Worm (Caenorhabditis elegans) whole organism, L3 larva: ENCODE measurements around the gene Y43D4A.1.
A peak's percentile ranks its signal among the peaks of the same experiment; 100 is the strongest.
"Not testable (repeated sequence)": the region's sequence is repeated elsewhere in the genome, so short reads cannot be mapped to it uniquely, and the experiment has no call there.

Experiments used
- R02D3.7 ChIP-seq: fragments of 150-350 bp; optimal IDR thresholded peaks from 2 replicates; lab custom pipeline; 2014; ENCODE audit warnings: missing biosample characterization, missing genetic modification characterization
- ZK546.5 ChIP-seq: sonication (generic microtip); optimal IDR thresholded peaks from 2 replicates; lab custom pipeline; 2017; ENCODE audit warnings: missing biosample characterization, missing genetic modification characterization
- aly-2 ChIP-seq: fragments of 150-350 bp; optimal IDR thresholded peaks from 2 replicates; lab custom pipeline; 2014; ENCODE audit warnings: missing biosample characterization, missing genetic modification characterization
- ama-1 ChIP-seq: fragments of 150-350 bp; optimal IDR thresholded peaks from 2 replicates; lab custom pipeline; 2018
- ceh-16 ChIP-seq: sonication (generic microtip); optimal IDR thresholded peaks from 2 replicates; lab custom pipeline; 2017; ENCODE audit warnings: missing biosample characterization, missing genetic modification characterization
- ceh-28 ChIP-seq: fragments of 150-350 bp; optimal IDR thresholded peaks from 2 replicates; lab custom pipeline; 2014; ENCODE audit warnings: missing biosample characterization, missing genetic modification reagents, missing genetic modification characterization
- ceh-82 ChIP-seq: fragments of 150-350 bp; optimal IDR thresholded peaks from 2 replicates; lab custom pipeline; 2014; ENCODE audit warnings: missing biosample characterization, missing genetic modification characterization
- ceh-9 ChIP-seq: sonication (generic microtip); optimal IDR thresholded peaks from 2 replicates; lab custom pipeline; 2018; ENCODE audit warnings: missing biosample characterization, missing genetic modification characterization
- daf-12 ChIP-seq: fragments of 150-350 bp; optimal IDR thresholded peaks from 2 replicates; lab custom pipeline; 2014; ENCODE audit warnings: missing biosample characterization, missing genetic modification reagents, missing genetic modification characterization
- egl-27 ChIP-seq: sonication (generic microtip); optimal IDR thresholded peaks from 4 replicates; lab custom pipeline; 2017; ENCODE audit warnings: missing biosample characterization, missing genetic modification reagents, missing genetic modification characterization
- egl-5 ChIP-seq: fragments of 150-350 bp; optimal IDR thresholded peaks from 2 replicates; lab custom pipeline; 2017; ENCODE audit warnings: missing biosample characterization, missing genetic modification reagents, missing genetic modification characterization, inconsistent platforms
- elt-1 ChIP-seq: fragments of 150-350 bp; optimal IDR thresholded peaks from 2 replicates; lab custom pipeline; 2014; ENCODE audit warnings: missing biosample characterization, missing genetic modification characterization
- elt-2 ChIP-seq: sonication (generic microtip); optimal IDR thresholded peaks from 2 replicates; lab custom pipeline; 2016; ENCODE audit warnings: missing genetic modification reagents, mild to moderate bottlenecking, missing genetic modification characterization, missing compliant biosample characterization
- elt-3 ChIP-seq, 3 experiments: fragments of 150-350 bp in 1 of 3; sonication (generic microtip) in 2 of 3; optimal IDR thresholded peaks; 2 replicates in 2 of 3; 4 replicates in 1 of 3; lab custom pipeline; 2014 to 2017; ENCODE audit warnings: missing biosample characterization in 3 of 3, missing genetic modification characterization in 3 of 3
- eor-1 ChIP-seq, 2 experiments: fragments of 150-350 bp; optimal IDR thresholded peaks; 2 replicates each; lab custom pipeline; 2014 to 2018; ENCODE audit warnings: missing biosample characterization in 2 of 2, missing genetic modification characterization in 2 of 2
- fkh-10 ChIP-seq: sonication (generic microtip); optimal IDR thresholded peaks from 2 replicates; lab custom pipeline; 2017; ENCODE audit warnings: missing biosample characterization, missing genetic modification reagents, missing genetic modification characterization
- fkh-2 ChIP-seq: fragments of 150-350 bp; optimal IDR thresholded peaks from 2 replicates; lab custom pipeline; 2014; ENCODE audit warnings: missing biosample characterization, missing genetic modification reagents, missing genetic modification characterization
- hmg-11 ChIP-seq: sonication (generic microtip); optimal IDR thresholded peaks from 2 replicates; lab custom pipeline; 2016; ENCODE audit warnings: missing genetic modification characterization, missing compliant biosample characterization
- lin-39 ChIP-seq: fragments of 150-350 bp; optimal IDR thresholded peaks from 2 replicates; lab custom pipeline; 2018; ENCODE audit warnings: missing biosample characterization, missing genetic modification reagents, missing genetic modification characterization
- lsy-12 ChIP-seq: sonication (generic microtip); optimal IDR thresholded peaks from 2 replicates; lab custom pipeline; 2016; ENCODE audit warnings: mild to moderate bottlenecking, missing genetic modification characterization, missing compliant biosample characterization
- mdl-1 ChIP-seq: fragments of 150-350 bp; optimal IDR thresholded peaks from 2 replicates; lab custom pipeline; 2014; ENCODE audit warnings: missing biosample characterization, missing genetic modification characterization
- mml-1 ChIP-seq: fragments of 150-350 bp; sonication (generic microtip); optimal IDR thresholded peaks from 3 replicates; lab custom pipeline; 2014; ENCODE audit warnings: missing biosample characterization, missing genetic modification characterization
- nhr-12 ChIP-seq: fragments of 150-350 bp; optimal IDR thresholded peaks from 2 replicates; lab custom pipeline; 2014; ENCODE audit warnings: missing biosample characterization, missing genetic modification characterization
- nhr-23 ChIP-seq: fragments of 150-350 bp; optimal IDR thresholded peaks from 2 replicates; lab custom pipeline; 2014; ENCODE audit warnings: missing biosample characterization, missing genetic modification reagents, missing genetic modification characterization
- nhr-237 ChIP-seq: fragments of 150-350 bp; optimal IDR thresholded peaks from 2 replicates; lab custom pipeline; 2014; ENCODE audit warnings: missing biosample characterization, missing genetic modification characterization
- nhr-25 ChIP-seq: sonication (generic microtip); optimal IDR thresholded peaks from 2 replicates; lab custom pipeline; 2017; ENCODE audit warnings: missing biosample characterization, missing genetic modification characterization
- nhr-28 ChIP-seq: fragments of 150-350 bp; optimal IDR thresholded peaks from 2 replicates; lab custom pipeline; 2014; ENCODE audit warnings: missing biosample characterization, missing genetic modification characterization
- nhr-43 ChIP-seq: sonication (generic microtip); optimal IDR thresholded peaks from 2 replicates; lab custom pipeline; 2016; ENCODE audit warnings: mild to moderate bottlenecking, missing genetic modification characterization, missing compliant biosample characterization; ENCODE audit not compliant: poor library complexity, severe bottlenecking
- nhr-67 ChIP-seq: fragments of 150-350 bp; optimal IDR thresholded peaks from 2 replicates; lab custom pipeline; 2014; ENCODE audit warnings: missing biosample characterization, missing genetic modification characterization
- pha-4 ChIP-seq: fragments of 150-350 bp; optimal IDR thresholded peaks from 2 replicates; lab custom pipeline; 2014; ENCODE audit warnings: missing biosample characterization, missing genetic modification reagents, missing genetic modification characterization
- pqm-1 ChIP-seq: fragments of 150-350 bp; optimal IDR thresholded peaks from 2 replicates; lab custom pipeline; 2017; ENCODE audit warnings: missing biosample characterization, missing genetic modification characterization, inconsistent platforms
- sea-2 ChIP-seq: fragments of 150-350 bp; sonication (generic microtip); optimal IDR thresholded peaks from 4 replicates; lab custom pipeline; 2014; ENCODE audit warnings: missing biosample characterization, missing genetic modification reagents, missing genetic modification characterization
- skn-1 ChIP-seq: fragments of 150-350 bp; optimal IDR thresholded peaks from 2 replicates; lab custom pipeline; 2014; ENCODE audit warnings: missing biosample characterization, missing genetic modification characterization
- snpc-4 ChIP-seq: fragments of 150-350 bp; optimal IDR thresholded peaks from 2 replicates; lab custom pipeline; 2014; ENCODE audit warnings: missing biosample characterization, missing genetic modification characterization
- tbx-2 ChIP-seq: sonication (generic microtip); optimal IDR thresholded peaks from 2 replicates; lab custom pipeline; 2016; ENCODE audit warnings: mild to moderate bottlenecking, missing genetic modification characterization, missing compliant biosample characterization
- unc-39 ChIP-seq: sonication (generic microtip); optimal IDR thresholded peaks from 4 replicates; lab custom pipeline; 2017; ENCODE audit warnings: missing biosample characterization, missing genetic modification characterization
- unc-62 ChIP-seq: fragments of 150-350 bp; sonication (generic microtip); optimal IDR thresholded peaks from 4 replicates; lab custom pipeline; 2014; ENCODE audit warnings: missing biosample characterization, missing genetic modification reagents, missing genetic modification characterization
- zag-1 ChIP-seq: fragments of 150-350 bp; optimal IDR thresholded peaks from 2 replicates; lab custom pipeline; 2014; ENCODE audit warnings: missing biosample characterization, missing genetic modification characterization
- ztf-4 ChIP-seq: fragments of 150-350 bp; optimal IDR thresholded peaks from 2 replicates; lab custom pipeline; 2014; ENCODE audit warnings: missing biosample characterization, missing genetic modification characterization

Y43D4A.1 gene

ce11 chrIV:16740769-16741168 lies 2.9 kb upstream of the Y43D4A.1 start, which contains the start of gene Y51H4A.24:
Gene Y51H4A.24 (minus strand): TSS chrIV:16740869.
- TF ChIP-seq zag-1 (tag; lab: Kevin White, UChicago): no peak
- no peak for TF ChIP-seq pqm-1 (tag; lab: Kevin White, UChicago)
- TF ChIP-seq fkh-10 (GFP tag; lab: Kevin White, UChicago): no peak
- no peak for TF ChIP-seq fkh-2 (tag; lab: Kevin White, UChicago)
- no peak for TF ChIP-seq nhr-23 (tag; lab: Kevin White, UChicago)
- no peak for TF ChIP-seq nhr-25 (tag; lab: Kevin White, UChicago)
- TF ChIP-seq mml-1: no peak
- TF ChIP-seq unc-62 (GFP tag; lab: Kevin White, UChicago): no peak
- no peak for TF ChIP-seq egl-27 (tag; lab: Kevin White, UChicago)
- no peak for TF ChIP-seq unc-39 (tag; lab: Kevin White, UChicago)
- no peak for TF ChIP-seq hmg-11
- no peak for TF ChIP-seq nhr-43
- no peak for TF ChIP-seq ceh-28 (tag; lab: Kevin White, UChicago)
- TF ChIP-seq ztf-4 (tag; lab: Kevin White, UChicago): no peak

DNA sequence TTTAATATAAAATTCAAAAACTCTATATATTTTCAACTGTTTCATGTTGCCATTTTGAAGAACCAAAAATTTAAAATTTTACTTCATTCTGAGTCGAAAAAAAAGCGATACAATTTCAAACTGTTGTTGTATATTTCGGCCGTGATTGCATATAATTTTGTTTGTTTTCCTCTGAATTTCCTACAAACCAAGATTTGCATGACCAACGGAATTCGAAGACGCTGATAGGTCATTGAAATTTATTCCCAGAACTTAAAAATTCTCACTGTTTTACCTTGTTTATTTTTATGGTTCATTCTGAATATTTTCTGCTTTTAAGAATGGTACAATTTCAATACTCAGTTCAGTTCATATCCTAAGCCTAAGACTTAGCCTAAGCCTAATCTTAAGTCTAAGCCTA lies 7.5 kb downstream of the Y43D4A.1 start:
- TF ChIP-seq mdl-1 (tag; lab: Kevin White, UChicago) (no peak), tbx-2 (no peak), elt-3 (tag; optimal IDR thresholded peaks at IDR 0.05; lab: Kevin White, UChicago) (no peak), sea-2 (no peak), nhr-43 (no peak), eor-1 (tag; optimal IDR thresholded peaks at IDR 0.05; lab: Kevin White, UChicago) (no peak), ama-1 (no peak), lsy-12 (no peak), ceh-82 (no peak), skn-1 (tag; lab: Kevin White, UChicago) (no peak), nhr-237 (no peak), ZK546.5 (tag; lab: Kevin White, UChicago) (no peak), ceh-16 (no peak), ceh-9 (tag; lab: Kevin White, UChicago) (no peak), lin-39 (tag; lab: Kevin White, UChicago) (no peak), nhr-67 (tag; lab: Kevin White, UChicago) (no peak), nhr-23 (tag; lab: Kevin White, UChicago) (no peak)

ce11 chrIV:16755771-16756170 lies 12.1 kb downstream of the Y43D4A.1 start, which contains the start of gene Y43D4A.2:
Gene Y43D4A.2 (minus strand): TSS chrIV:16755871.
- not testable (repeated sequence) for TF ChIP-seq fkh-10 (GFP tag; lab: Kevin White, UChicago); mml-1; unc-62 (GFP tag; lab: Kevin White, UChicago)

ce11 chrIV:16775029-16775428 lies 31.4 kb downstream of the Y43D4A.1 start:
- TF ChIP-seq sea-2: no peak
- no peak for TF ChIP-seq R02D3.7 (tag; lab: Kevin White, UChicago)
- no peak for TF ChIP-seq daf-12
- TF ChIP-seq pha-4 (tag; lab: Kevin White, UChicago): peak; percentile 19
- no peak for TF ChIP-seq elt-1 (tag; lab: Kevin White, UChicago)
- TF ChIP-seq eor-1 (tag; optimal IDR thresholded peaks at IDR 0.05; lab: Kevin White, UChicago): no peak
- no peak for TF ChIP-seq ceh-9 (tag; lab: Kevin White, UChicago)
- peak; percentile 26 for TF ChIP-seq pqm-1 (tag; lab: Kevin White, UChicago)
- no peak for TF ChIP-seq ZK546.5 (tag; lab: Kevin White, UChicago)
- TF ChIP-seq egl-5 (tag; lab: Kevin White, UChicago): no peak
- TF ChIP-seq nhr-28: no peak
- TF ChIP-seq elt-2: peak; percentile 76
- TF ChIP-seq nhr-43: peak; percentile 18
- no peak for TF ChIP-seq skn-1 (tag; lab: Kevin White, UChicago)
- no peak for TF ChIP-seq aly-2 (tag; lab: Kevin White, UChicago)
- TF ChIP-seq snpc-4 (tag; lab: Kevin White, UChicago): peak; percentile 9
- TF ChIP-seq zag-1 (tag; lab: Kevin White, UChicago): no peak
- TF ChIP-seq hmg-11: peak; percentile 21
- TF ChIP-seq ama-1: no peak
- no peak for TF ChIP-seq nhr-12 (tag; lab: Kevin White, UChicago)
- TF ChIP-seq mdl-1 (tag; lab: Kevin White, UChicago): no peak
- TF ChIP-seq elt-3 (tag; optimal IDR thresholded peaks at IDR 0.05; lab: Kevin White, UChicago): no peak
- no peak for TF ChIP-seq fkh-2 (tag; lab: Kevin White, UChicago)
- TF ChIP-seq nhr-237: no peak
- TF ChIP-seq nhr-23 (tag; lab: Kevin White, UChicago): no peak
- no peak for TF ChIP-seq ceh-28 (tag; lab: Kevin White, UChicago)
